Fruit fly (Drosophila melanogaster): ENCODE results near the gene Oseg5.

The Oseg5 gene

dm6 chr2L:20793881-20794280, 41.8 kb downstream of the Oseg5 start:
- peak; percentile 41 for TF ChIP-seq CG13894 (tag; optimal IDR thresholded peaks at IDR 0.05)
- TF ChIP-seq toy (GFP tag; IDR thresholded peaks at IDR 0.05) = no peak
- no peak for TF ChIP-seq CG9797 (GFP tag; optimal IDR thresholded peaks at IDR 0.05)
- peak; percentile 93 for TF ChIP-seq Med (GFP tag)
- TF ChIP-seq CG34224 (GFP tag; IDR thresholded peaks at IDR 0.05; ENCODE audit: partially characterized antibody) = peak; percentile 39; the same call in 2 of the 3 replicates
- 0 out of 2 replicates have a peak, but pooled peaks have one; percentile 15 for TF ChIP-seq ato (GFP tag; IDR thresholded peaks at IDR 0.05; ENCODE audit: partially characterized antibody)
- TF ChIP-seq CG32767 (GFP tag; IDR thresholded peaks at IDR 0.05) = no peak
- TF ChIP-seq inv (GFP tag; IDR thresholded peaks at IDR 0.05; ENCODE audit: partially characterized antibody) = peak; percentile 8; the same call in 1 of the 2 replicates
- TF ChIP-seq sug (tag; optimal IDR thresholded peaks at IDR 0.05) = peak; percentile 23
- peak; percentile 18 for TF ChIP-seq wek (GFP tag; optimal IDR thresholded peaks at IDR 0.05)
- TF ChIP-seq CkIIα-i1 (GFP tag; IDR thresholded peaks at IDR 0.05) = no peak
- TF ChIP-seq ci (GFP tag; IDR thresholded peaks at IDR 0.05) = peak; percentile 79
- TF ChIP-seq chinmo (GFP tag; IDR thresholded peaks at IDR 0.05; ENCODE audit: partially characterized antibody) = peak; percentile 86; the same call in 3 of the 4 replicates
- TF ChIP-seq wdn (GFP tag; IDR thresholded peaks at IDR 0.05) = 0 out of 2 replicates have a peak, but pooled peaks have one; percentile 14
- TF ChIP-seq CG5180 (GFP tag; optimal IDR thresholded peaks at IDR 0.05) = peak; percentile 7
- peak; percentile 76 for TF ChIP-seq HLHmδ (GFP tag; optimal IDR thresholded peaks at IDR 0.05)
- TF ChIP-seq CG2202 (tag; optimal IDR thresholded peaks at IDR 0.05) = no peak
- TF ChIP-seq NFAT (GFP tag; IDR thresholded peaks at IDR 0.05) = peak; percentile 30; the same call in 1 of the 2 replicates
- no peak for TF ChIP-seq luna (GFP tag; optimal IDR thresholded peaks at IDR 0.05)
- TF ChIP-seq CG12299 (tag; optimal IDR thresholded peaks at IDR 0.05) = peak; percentile 13
- TF ChIP-seq Awh (GFP tag; IDR thresholded peaks at IDR 0.05) = peak; percentile 27; the same call in 1 of the 2 replicates
- peak; percentile 2 for TF ChIP-seq PHDP (tag; optimal IDR thresholded peaks at IDR 0.05)
- 0 out of 2 replicates have a peak, but pooled peaks have one; percentile 25 for TF ChIP-seq hbn (GFP tag; IDR thresholded peaks at IDR 0.05; ENCODE audit: partially characterized antibody)
- no peak for TF ChIP-seq CG1832 (GFP tag; optimal IDR thresholded peaks at IDR 0.05)
- no peak for TF ChIP-seq CG9727 (GFP tag; optimal IDR thresholded peaks at IDR 0.05)
- peak; percentile 49; the same call in 1 of the 2 replicates for TF ChIP-seq tna (GFP tag; IDR thresholded peaks at IDR 0.05; ENCODE audit: partially characterized antibody)
- TF ChIP-seq CG9932 (GFP tag; IDR thresholded peaks at IDR 0.05) = 0 out of 2 replicates have a peak, but pooled peaks have one; percentile 23
- peak; percentile 39 for TF ChIP-seq Deaf1 (tag; optimal IDR thresholded peaks at IDR 0.05)
- 0 out of 2 replicates have a peak, but pooled peaks have one; percentile 42 for TF ChIP-seq Scr (GFP tag; IDR thresholded peaks at IDR 0.05; ENCODE audit: partially characterized antibody)
- TF ChIP-seq sna (GFP tag; IDR thresholded peaks at IDR 0.05; ENCODE audit: partially characterized antibody) = no peak
- no peak for TF ChIP-seq slou (GFP tag; optimal IDR thresholded peaks at IDR 0.05)
- TF ChIP-seq CG3838 (GFP tag; optimal IDR thresholded peaks at IDR 0.05) = no peak
- no peak for TF ChIP-seq pnt (GFP tag; optimal IDR thresholded peaks at IDR 0.05)
- TF ChIP-seq CG14710 (tag; optimal IDR thresholded peaks at IDR 0.05) = no peak
- TF ChIP-seq Hey (tag; optimal IDR thresholded peaks at IDR 0.05) = no peak
- no peak for TF ChIP-seq CG31388 (GFP tag; optimal IDR thresholded peaks at IDR 0.05)
- peak; percentile 28; the same call in 1 of the 3 replicates for TF ChIP-seq ken (GFP tag; IDR thresholded peaks at IDR 0.05)
- TF ChIP-seq nom (GFP tag; optimal IDR thresholded peaks at IDR 0.05) = peak; percentile 40
- no peak for TF ChIP-seq Dll (GFP tag; IDR thresholded peaks at IDR 0.05; ENCODE audit: partially characterized antibody)
- peak; percentile 48 for TF ChIP-seq B-H2 (GFP tag; optimal IDR thresholded peaks at IDR 0.05)
- peak; percentile 28 for TF ChIP-seq oc (tag; optimal IDR thresholded peaks at IDR 0.05)
- no peak for TF ChIP-seq nmo (GFP tag; optimal IDR thresholded peaks at IDR 0.05)
- no peak for TF ChIP-seq Dref (GFP tag; IDR thresholded peaks at IDR 0.05)
- TF ChIP-seq CG7357 (GFP tag; IDR thresholded peaks at IDR 0.05) = 0 out of 3 replicates have a peak, but pooled peaks have one; percentile 21
- peak; percentile 70 for TF ChIP-seq CG16779 (GFP tag; IDR thresholded peaks at IDR 0.05)
- no peak for TF ChIP-seq CG8290 (GFP tag; optimal IDR thresholded peaks at IDR 0.05)
- TF ChIP-seq CG8290 (tag; optimal IDR thresholded peaks at IDR 0.05) = peak in 1 of 2 experiments; percentile 60
- TF ChIP-seq crol (GFP tag; IDR thresholded peaks at IDR 0.05) = no peak
- TF ChIP-seq Fer3 (tag; optimal IDR thresholded peaks at IDR 0.05) = peak; percentile 26

Measured in whole organism, embryonic.